Fruit fly (Drosophila melanogaster): ENCODE measurements around the gene Srp14.

- TF ChIP-seq CG8478 (optimal IDR thresholded peaks at IDR 0.05) (no peak), CTCF (optimal IDR thresholded peaks at IDR 0.05) (no peak)
These were observed 6.6 kb upstream of the Srp14 start for dm6 chr3R:20573326-20573725.

Measured in S2 (cell line).